Fruit fly (Drosophila melanogaster) whole organism, embryonic: Measurements from ENCODE around the gene Hmt4-20.
A peak's percentile ranks its signal among the peaks of the same experiment; 100 is the strongest.

Experiments used
- Ada2b ChIP-seq: fragments of 200-800 bp; sonication (Bioruptor generic); IDR thresholded peaks from 2 replicates; pipeline ENCODE4 v1.3.6; 2022; ENCODE audit warnings: missing biosample characterization, missing genetic modification characterization
- CG10267 ChIP-seq: fragments of 200-800 bp; sonication (Bioruptor generic); optimal IDR thresholded peaks from 2 replicates; lab custom pipeline; 2018; ENCODE audit warnings: missing biosample characterization, mild to moderate bottlenecking, missing genetic modification characterization, moderate library complexity
- CG10959 ChIP-seq: fragments of 200-800 bp; sonication (Bioruptor generic); IDR thresholded peaks from 2 replicates; pipeline ENCODE4 v1.3.6; 2022; ENCODE audit warnings: missing biosample characterization, missing genetic modification characterization
- CG12744 ChIP-seq: fragments of 200-800 bp; sonication (Bioruptor generic); optimal IDR thresholded peaks from 2 replicates; lab custom pipeline; 2016; ENCODE audit warnings: missing biosample characterization, missing genetic modification characterization
- CG12942 ChIP-seq: fragments of 200-800 bp; sonication (Bioruptor generic); optimal IDR thresholded peaks from 3 replicates; lab custom pipeline; 2016; ENCODE audit warnings: missing biosample characterization, missing genetic modification characterization
- CG13123 ChIP-seq: fragments of 200-800 bp; sonication (Bioruptor generic); optimal IDR thresholded peaks from 2 replicates; lab custom pipeline; 2016; ENCODE audit warnings: missing biosample characterization, missing genetic modification characterization
- CG31365 ChIP-seq: fragments of 200-800 bp; sonication (Bioruptor generic); optimal IDR thresholded peaks from 2 replicates; lab custom pipeline; 2018; ENCODE audit warnings: missing biosample characterization, mild to moderate bottlenecking, missing genetic modification characterization
- CG31441 ChIP-seq: fragments of 200-800 bp; sonication (Bioruptor generic); IDR thresholded peaks from 2 replicates; pipeline ENCODE4 v1.3.6; 2022; ENCODE audit warnings: missing biosample characterization, missing genetic modification characterization
- CG32767 ChIP-seq: fragments of 200-800 bp; sonication (Bioruptor generic); IDR thresholded peaks from 2 replicates; pipeline ENCODE4 v1.3.6; 2022; ENCODE audit warnings: missing biosample characterization, missing genetic modification characterization
- CG34422 ChIP-seq: fragments of 200-800 bp; sonication (Bioruptor generic); IDR thresholded peaks from 3 replicates; pipeline ENCODE4 v1.3.6; 2022; ENCODE audit warnings: missing biosample characterization, missing genetic modification characterization
- CG4707 ChIP-seq: fragments of 200-800 bp; sonication (Bioruptor generic); optimal IDR thresholded peaks from 2 replicates; lab custom pipeline; 2018; ENCODE audit warnings: missing biosample characterization, mild to moderate bottlenecking, missing genetic modification characterization, moderate library complexity
- CG7357 ChIP-seq: fragments of 200-800 bp; sonication (Bioruptor generic); IDR thresholded peaks from 3 replicates; pipeline ENCODE4 v1.3.6; 2022; ENCODE audit warnings: missing biosample characterization, missing genetic modification characterization
- CG7372 ChIP-seq: fragments of 200-800 bp; sonication (Bioruptor generic); IDR thresholded peaks from 2 replicates; pipeline ENCODE4 v1.3.6; 2022; ENCODE audit warnings: missing biosample characterization, missing genetic modification characterization
- CG7786 ChIP-seq: fragments of 200-800 bp; sonication (Bioruptor generic); optimal IDR thresholded peaks from 2 replicates; lab custom pipeline; 2016; ENCODE audit warnings: missing biosample characterization, missing genetic modification characterization
- CG8290 ChIP-seq, 3 experiments: fragments of 200-800 bp; sonication (Bioruptor generic); optimal IDR thresholded peaks; 2 replicates each; lab custom pipeline; 2016 to 2019; ENCODE audit warnings: missing biosample characterization in 3 of 3, missing genetic modification characterization in 3 of 3, mild to moderate bottlenecking in 2 of 3, moderate library complexity in 1 of 3
- CG8924 ChIP-seq: fragments of 200-800 bp; optimal IDR thresholded peaks from 3 replicates; lab custom pipeline; 2019; ENCODE audit warnings: missing biosample characterization, mild to moderate bottlenecking, missing genetic modification characterization, moderate library complexity
- Dad ChIP-seq: fragments of 200-800 bp; sonication (Bioruptor generic); optimal IDR thresholded peaks from 3 replicates; lab custom pipeline; 2016; ENCODE audit warnings: missing biosample characterization, missing genetic modification characterization
- Fer3 ChIP-seq: fragments of 200-800 bp; sonication (Bioruptor generic); optimal IDR thresholded peaks from 2 replicates; lab custom pipeline; 2018; ENCODE audit warnings: missing biosample characterization, mild to moderate bottlenecking, missing genetic modification characterization, moderate library complexity
- Max ChIP-seq: fragments of 200-800 bp; sonication (Bioruptor generic); optimal IDR thresholded peaks from 2 replicates; lab custom pipeline; 2016; ENCODE audit warnings: missing biosample characterization, mild to moderate bottlenecking, missing genetic modification characterization
- Mes4 ChIP-seq: fragments of 200-800 bp; sonication (Bioruptor generic); optimal IDR thresholded peaks from 2 replicates; lab custom pipeline; 2016; ENCODE audit warnings: missing biosample characterization, missing genetic modification characterization
- NC2β ChIP-seq: fragments of 200-800 bp; sonication (Bioruptor generic); optimal IDR thresholded peaks from 2 replicates; lab custom pipeline; 2016; ENCODE audit warnings: missing biosample characterization, missing genetic modification characterization
- Poxn ChIP-seq: fragments of 200-800 bp; sonication (Bioruptor generic); IDR thresholded peaks from 2 replicates; pipeline ENCODE4 v1.3.6; 2022; ENCODE audit warnings: missing biosample characterization, missing genetic modification characterization
- Scr ChIP-seq: fragments of 200-800 bp; sonication (Bioruptor generic); IDR thresholded peaks from 2 replicates; pipeline ENCODE4 v1.3.6; 2022; ENCODE audit warnings: missing biosample characterization, missing genetic modification characterization; ENCODE audit not compliant: partially characterized antibody
- Side ChIP-seq: fragments of 200-800 bp; sonication (Bioruptor generic); optimal IDR thresholded peaks from 2 replicates; lab custom pipeline; 2016; ENCODE audit warnings: missing biosample characterization, missing genetic modification characterization
- Stat92E ChIP-seq, 3 experiments: fragments of >200 bp in 2 of 3; fragments of 200-800 bp in 1 of 3; sonication (Bioruptor generic) in 1 of 3; optimal IDR thresholded peaks; 2 replicates each; lab custom pipeline; 2017 to 2019; ENCODE audit warnings: missing biosample characterization in 3 of 3, missing genetic modification characterization in 3 of 3, mild to moderate bottlenecking in 1 of 3, moderate library complexity in 1 of 3
- az2 ChIP-seq: fragments of 200-800 bp; sonication (Bioruptor generic); optimal IDR thresholded peaks from 3 replicates; lab custom pipeline; 2016; ENCODE audit warnings: missing biosample characterization, missing genetic modification characterization
- bigmax ChIP-seq: fragments of 200-800 bp; sonication (Bioruptor generic); optimal IDR thresholded peaks from 2 replicates; lab custom pipeline; 2018; ENCODE audit warnings: missing biosample characterization, mild to moderate bottlenecking, missing genetic modification characterization
- bowl ChIP-seq: fragments of 200-800 bp; sonication (Bioruptor generic); IDR thresholded peaks from 2 replicates; pipeline ENCODE4 v1.3.6; 2022; ENCODE audit warnings: missing biosample characterization, missing genetic modification characterization
- cato ChIP-seq: fragments of 200-800 bp; sonication (Bioruptor generic); optimal IDR thresholded peaks from 2 replicates; lab custom pipeline; 2016; ENCODE audit warnings: missing biosample characterization, missing genetic modification characterization, borderline replicate concordance
- cg ChIP-seq: fragments of 200-800 bp; sonication (Bioruptor generic); optimal IDR thresholded peaks from 3 replicates; lab custom pipeline; 2019; ENCODE audit warnings: missing biosample characterization, mild to moderate bottlenecking, missing genetic modification characterization, moderate library complexity
- chif ChIP-seq, 2 experiments: fragments of 200-800 bp; sonication (Bioruptor generic); optimal IDR thresholded peaks; 3 replicates each; lab custom pipeline; 2016; ENCODE audit warnings: missing biosample characterization in 2 of 2, missing genetic modification characterization in 2 of 2
- dmrt99B ChIP-seq: fragments of 200-800 bp; sonication (Bioruptor generic); optimal IDR thresholded peaks from 2 replicates; lab custom pipeline; 2018; ENCODE audit warnings: missing biosample characterization, mild to moderate bottlenecking, missing genetic modification characterization, moderate library complexity
- fd3F ChIP-seq: fragments of 200-800 bp; sonication (Bioruptor generic); optimal IDR thresholded peaks from 2 replicates; lab custom pipeline; 2018; ENCODE audit warnings: missing biosample characterization, mild to moderate bottlenecking, missing genetic modification characterization, moderate library complexity
- fu2 ChIP-seq: fragments of 200-800 bp; sonication (Bioruptor generic); optimal IDR thresholded peaks from 2 replicates; lab custom pipeline; 2016; ENCODE audit warnings: missing biosample characterization, missing genetic modification characterization
- her ChIP-seq: fragments of 200-800 bp; sonication (Bioruptor generic); optimal IDR thresholded peaks from 2 replicates; lab custom pipeline; 2016; ENCODE audit warnings: missing biosample characterization, missing genetic modification characterization
- jing ChIP-seq: fragments of 200-800 bp; sonication (Bioruptor generic); optimal IDR thresholded peaks from 2 replicates; lab custom pipeline; 2018; ENCODE audit warnings: missing biosample characterization, mild to moderate bottlenecking, missing genetic modification characterization
- kah ChIP-seq: fragments of 200-800 bp; sonication (Bioruptor generic); optimal IDR thresholded peaks from 2 replicates; lab custom pipeline; 2018; ENCODE audit warnings: missing biosample characterization, mild to moderate bottlenecking, missing genetic modification characterization
- kni ChIP-seq: fragments of 200-800 bp; sonication (Bioruptor generic); optimal IDR thresholded peaks from 3 replicates; lab custom pipeline; 2017; ENCODE audit warnings: mild to moderate bottlenecking, missing biosample characterization, missing genetic modification reagents, missing genetic modification characterization
- mirr ChIP-seq: fragments of 200-800 bp; sonication (Bioruptor generic); optimal IDR thresholded peaks from 3 replicates; lab custom pipeline; 2018; ENCODE audit warnings: missing biosample characterization, mild to moderate bottlenecking, missing genetic modification characterization
- otp ChIP-seq: fragments of 200-800 bp; sonication (Bioruptor generic); IDR thresholded peaks from 3 replicates; pipeline ENCODE4, ENCODE4 v1.3.6; 2022; ENCODE audit warnings: missing biosample characterization, missing genetic modification characterization
- ranshi ChIP-seq: fragments of 200-800 bp; sonication (Bioruptor generic); IDR thresholded peaks from 2 replicates; pipeline ENCODE4 v1.3.6; 2022; ENCODE audit warnings: missing biosample characterization, missing genetic modification characterization
- repo ChIP-seq: fragments of 200-800 bp; sonication (Bioruptor generic); optimal IDR thresholded peaks from 2 replicates; lab custom pipeline; 2016; ENCODE audit warnings: missing biosample characterization, missing genetic modification characterization
- sc ChIP-seq, 3 experiments: fragments of >200 bp in 2 of 3; fragments of 200-800 bp in 1 of 3; sonication (Bioruptor generic) in 1 of 3; optimal IDR thresholded peaks; 2 replicates in 2 of 3; 3 replicates in 1 of 3; lab custom pipeline; 2017; ENCODE audit warnings: mild to moderate bottlenecking in 1 of 3, missing biosample characterization in 1 of 3, missing genetic modification characterization in 1 of 3, missing genetic modification reagents in 1 of 3
- sob ChIP-seq: fragments of 200-800 bp; sonication (Bioruptor generic); IDR thresholded peaks from 2 replicates; pipeline ENCODE4 v1.3.6; 2022; ENCODE audit warnings: missing biosample characterization, missing genetic modification characterization
- tio ChIP-seq: fragments of 200-800 bp; sonication (Bioruptor generic); optimal IDR thresholded peaks from 2 replicates; lab custom pipeline; 2017; ENCODE audit warnings: missing biosample characterization, missing genetic modification characterization, inconsistent platforms
- tup ChIP-seq: fragments of 200-800 bp; sonication (Bioruptor generic); optimal IDR thresholded peaks from 2 replicates; lab custom pipeline; 2016; ENCODE audit warnings: missing biosample characterization, mild to moderate bottlenecking, missing genetic modification characterization, moderate library complexity
- vnd ChIP-seq: fragments of 200-800 bp; sonication (Bioruptor generic); IDR thresholded peaks from 3 replicates; pipeline ENCODE4 v1.3.6; 2022; ENCODE audit warnings: missing biosample characterization, missing genetic modification characterization; ENCODE audit not compliant: partially characterized antibody
- wek ChIP-seq: fragments of 200-800 bp; sonication (Bioruptor generic); optimal IDR thresholded peaks from 3 replicates; lab custom pipeline; 2018; ENCODE audit warnings: missing biosample characterization, mild to moderate bottlenecking, missing genetic modification characterization, moderate library complexity
- z ChIP-seq: fragments of 200-800 bp; sonication (Bioruptor generic); IDR thresholded peaks from 3 replicates; pipeline ENCODE4 v1.3.6; 2022; ENCODE audit warnings: missing biosample characterization, missing genetic modification characterization

The Hmt4-20 gene

dm6 chrX:655492-656379 is at the start of gene Hmt4-20, which contains the start of gene SkpA (continued):
- TF ChIP-seq CG34422 (GFP tag; lab: Robert Waterston, UW) (no peak; the same call in 2 of the 3 replicates), wek (GFP tag; lab: Kevin White, UChicago) (no peak), Ada2b (GFP tag; lab: Robert Waterston, UW) (no peak), Fer3 (tag; lab: Kevin White, UChicago) (no peak), Side (GFP tag; lab: Kevin White, UChicago) (no peak), CG4707 (GFP tag; lab: Kevin White, UChicago) (no peak), CG31365 (no peak), cg (GFP tag; lab: Kevin White, UChicago) (peak; percentile 88), az2 (GFP tag; lab: Kevin White, UChicago) (no peak), kah (GFP tag; lab: Kevin White, UChicago) (no peak), CG8290 (GFP tag; optimal IDR thresholded peaks at IDR 0.05; lab: Kevin White, UChicago) (no peak), CG8290 (tag; optimal IDR thresholded peaks at IDR 0.05; lab: Kevin White, UChicago) (no peak), chif (GFP tag; optimal IDR thresholded peaks at IDR 0.05; lab: Kevin White, UChicago) (no peak), bigmax (GFP tag; lab: Kevin White, UChicago) (no peak), sc (optimal IDR thresholded peaks at IDR 0.05; lab: Kevin White, UChicago) (no peak), sc (GFP tag; optimal IDR thresholded peaks at IDR 0.05; lab: Kevin White, UChicago) (no peak), fd3F (no peak), Max (GFP tag; lab: Kevin White, UChicago) (no peak), Mes4 (GFP tag; lab: Kevin White, UChicago) (no peak), ranshi (no peak), CG7372 (GFP tag; lab: Robert Waterston, UW) (no peak), NC2β (GFP tag; lab: Kevin White, UChicago) (no peak), Poxn (GFP tag; lab: Robert Waterston, UW) (no peak), CG12744 (GFP tag; lab: Kevin White, UChicago) (no peak), CG13123 (peak; percentile 5), bowl (GFP tag; lab: Robert Waterston, UW) (no peak), fu2 (GFP tag; lab: Kevin White, UChicago) (no peak), CG8924 (tag; lab: Kevin White, UChicago) (no peak), cato (GFP tag; lab: Kevin White, UChicago) (no peak), sob (GFP tag; lab: Robert Waterston, UW) (no peak), CG10959 (GFP tag; lab: Robert Waterston, UW) (no peak), otp (no peak), CG32767 (GFP tag; lab: Robert Waterston, UW) (no peak), kni (GFP tag; lab: Kevin White, UChicago) (no peak), dmrt99B (no peak), CG10267 (peak; percentile 62), tio (GFP tag; lab: Kevin White, UChicago) (no peak), z (no peak), tup (GFP tag; lab: Kevin White, UChicago) (no peak), repo (GFP tag; lab: Kevin White, UChicago) (no peak), CG31441 (GFP tag; lab: Robert Waterston, UW) (no peak), vnd (GFP tag; lab: Robert Waterston, UW) (peak; percentile 94), her (GFP tag; lab: Kevin White, UChicago) (no peak), CG7786 (GFP tag; lab: Kevin White, UChicago) (no peak), CG12942 (GFP tag; lab: Kevin White, UChicago) (no peak), Stat92E (GFP tag; optimal IDR thresholded peaks at IDR 0.05; lab: Kevin White, UChicago) (no peak), Scr (GFP tag; lab: Robert Waterston, UW) (peak; percentile 92), Dad (no peak), mirr (GFP tag; lab: Kevin White, UChicago) (no peak), jing (GFP tag; lab: Kevin White, UChicago) (no peak), CG7357 (GFP tag; lab: Robert Waterston, UW) (no peak)
